Worm (Caenorhabditis elegans): ENCODE data around the gene ctf-4.

Gene ctf-4

ce11 chrV:10958322-10958900, 6.9 kb downstream of the ctf-4 start, which contains the start of gene pigt-1 (continued):
- no peak for TF ChIP-seq B0261.1 (tag; optimal IDR thresholded peaks at IDR 0.05)
- no peak for TF ChIP-seq rec-8 (tag; optimal IDR thresholded peaks at IDR 0.05)
- no peak for TF ChIP-seq C06A6.2 (GFP tag; conservative IDR thresholded peaks at IDR 0.05)
- TF ChIP-seq Y53G8AR.9 (GFP tag; conservative IDR thresholded peaks at IDR 0.05), result no peak
- TF ChIP-seq ztf-6 (GFP tag; IDR thresholded peaks at IDR 0.05), result no peak
- no peak for TF ChIP-seq ceh-91 (GFP tag; IDR thresholded peaks at IDR 0.05)
- TF ChIP-seq lsl-1 (GFP tag; optimal IDR thresholded peaks at IDR 0.05), result no peak
- no peak for TF ChIP-seq madf-8 (GFP tag; conservative IDR thresholded peaks at IDR 0.05)
- TF ChIP-seq chd-7 (tag; optimal IDR thresholded peaks at IDR 0.05), result peak; percentile 23
- TF ChIP-seq lir-1 (GFP tag; conservative IDR thresholded peaks at IDR 0.05), result no peak
- TF ChIP-seq die-1 (tag; optimal IDR thresholded peaks at IDR 0.05), result no peak
- no peak for TF ChIP-seq F57C9.4 (tag; optimal IDR thresholded peaks at IDR 0.05)
- TF ChIP-seq F33H1.4 (GFP tag; IDR thresholded peaks at IDR 0.05), result no peak
- TF ChIP-seq Y56A3A.18 (GFP tag; IDR thresholded peaks at IDR 0.05), result no peak
- TF ChIP-seq snpc-4 (GFP tag; optimal IDR thresholded peaks at IDR 0.05), result no peak
- TF ChIP-seq snpc-4 (tag; optimal IDR thresholded peaks at IDR 0.05), result peak in 1 of 4 experiments; percentile 9
- TF ChIP-seq unc-62 (GFP tag; optimal IDR thresholded peaks at IDR 0.05), result no peak
- TF ChIP-seq F37B4.10 (GFP tag; IDR thresholded peaks at IDR 0.05), result no peak
- TF ChIP-seq F52B5.7 (tag; optimal IDR thresholded peaks at IDR 0.05), result no peak
- no peak for TF ChIP-seq ztf-18 (tag; optimal IDR thresholded peaks at IDR 0.05)
- no peak for TF ChIP-seq pbrm-1 (GFP tag; IDR thresholded peaks at IDR 0.05)
- TF ChIP-seq athp-1 (tag; optimal IDR thresholded peaks at IDR 0.05), result peak; percentile 9
- TF ChIP-seq hrde-1 (tag; optimal IDR thresholded peaks at IDR 0.05; ENCODE audit: borderline replicate concordance), result no peak
- no peak for TF ChIP-seq nfyb-1 (GFP tag; IDR thresholded peaks at IDR 0.05)
- no peak for TF ChIP-seq dpl-1 (GFP tag; optimal IDR thresholded peaks at IDR 0.05)
- TF ChIP-seq attf-5 (GFP tag; optimal IDR thresholded peaks at IDR 0.05), result no peak
- no peak for TF ChIP-seq lin-35 (GFP tag; optimal IDR thresholded peaks at IDR 0.05)
- no peak for TF ChIP-seq tlf-1 (GFP tag; optimal IDR thresholded peaks at IDR 0.05)
- no peak for TF ChIP-seq egl-44 (GFP tag; IDR thresholded peaks at IDR 0.05)
- TF ChIP-seq nfya-2 (GFP tag; IDR thresholded peaks at IDR 0.05), result no peak
- no peak for TF ChIP-seq K11D2.4 (GFP tag; IDR thresholded peaks at IDR 0.05)
- no peak for TF ChIP-seq F39B2.1 (GFP tag; IDR thresholded peaks at IDR 0.05)
- no peak for TF ChIP-seq F49E8.2 (tag; optimal IDR thresholded peaks at IDR 0.05; ENCODE audit: insufficient read depth)
- no peak for TF ChIP-seq F10E7.11 (tag; optimal IDR thresholded peaks at IDR 0.05)
- TF ChIP-seq pha-4 (tag; optimal IDR thresholded peaks at IDR 0.05), result no peak
- peak in 1 of 2 experiments; percentile 0 for TF ChIP-seq let-607 (tag; optimal IDR thresholded peaks at IDR 0.05)
- TF ChIP-seq sptf-2 (GFP tag; optimal IDR thresholded peaks at IDR 0.05), result no peak
- no peak for TF ChIP-seq tbx-9 (tag; optimal IDR thresholded peaks at IDR 0.05; ENCODE audit: borderline replicate concordance)
- no peak for TF ChIP-seq lin-26 (GFP tag; IDR thresholded peaks at IDR 0.05)
- no peak for TF ChIP-seq hlh-26 (GFP tag; conservative IDR thresholded peaks at IDR 0.05)
- no peak for TF ChIP-seq lag-1 (GFP tag; IDR thresholded peaks at IDR 0.05)
- TF ChIP-seq mes-4 (tag; optimal IDR thresholded peaks at IDR 0.05), result no peak
- peak; percentile 25 for TF ChIP-seq fkh-3 (tag; optimal IDR thresholded peaks at IDR 0.05)
- TF ChIP-seq nfya-1 (tag; optimal IDR thresholded peaks at IDR 0.05; ENCODE audit: borderline replicate concordance, insufficient read depth), result no peak

All from whole organism, young adult.